Fruit fly (Drosophila melanogaster) whole organism, embryonic: ENCODE measurements around the gene wwk.

Source experiments
- Abd-B ChIP-seq: fragments of 200-800 bp; sonication (Bioruptor generic); optimal IDR thresholded peaks from 2 replicates; lab custom pipeline; 2018; ENCODE audit warnings: missing biosample characterization, mild to moderate bottlenecking, missing genetic modification characterization, moderate library complexity
- Bdp1 ChIP-seq: fragments of 200-800 bp; sonication (Bioruptor generic); optimal IDR thresholded peaks from 3 replicates; lab custom pipeline; 2016; ENCODE audit warnings: missing biosample characterization, missing genetic modification characterization
- BtbVII ChIP-seq: fragments of 200-800 bp; sonication (Bioruptor generic); optimal IDR thresholded peaks from 3 replicates; lab custom pipeline; 2017; ENCODE audit warnings: missing biosample characterization, mild to moderate bottlenecking, missing genetic modification characterization
- CG10565 ChIP-seq: fragments of 200-800 bp; sonication (Bioruptor generic); optimal IDR thresholded peaks from 3 replicates; lab custom pipeline; 2016; ENCODE audit warnings: missing biosample characterization, mild to moderate bottlenecking, missing genetic modification characterization
- CG11695 ChIP-seq: fragments of 200-800 bp; sonication (Bioruptor generic); IDR thresholded peaks from 3 replicates; pipeline ENCODE4 v1.3.6; 2022; ENCODE audit warnings: missing biosample characterization, missing genetic modification characterization
- CG12391 ChIP-seq: fragments of 200-800 bp; sonication (Bioruptor generic); optimal IDR thresholded peaks from 3 replicates; lab custom pipeline; 2018; ENCODE audit warnings: missing biosample characterization, mild to moderate bottlenecking, missing genetic modification characterization, moderate library complexity
- CG14014 ChIP-seq: fragments of 200-800 bp; sonication (Bioruptor generic); IDR thresholded peaks from 2 replicates; pipeline ENCODE4 v1.3.6; 2022; ENCODE audit warnings: missing biosample characterization, missing genetic modification characterization
- CG14710 ChIP-seq: fragments of 200-800 bp; sonication (Bioruptor generic); optimal IDR thresholded peaks from 3 replicates; lab custom pipeline; 2019; ENCODE audit warnings: missing biosample characterization, mild to moderate bottlenecking, missing genetic modification characterization, moderate library complexity
- CG15601 ChIP-seq: fragments of 200-800 bp; sonication (Bioruptor generic); optimal IDR thresholded peaks from 3 replicates; lab custom pipeline; 2019; ENCODE audit warnings: missing biosample characterization, mild to moderate bottlenecking, missing genetic modification characterization, moderate library complexity
- CG15696 ChIP-seq: fragments of 200-800 bp; sonication (Bioruptor generic); optimal IDR thresholded peaks from 2 replicates; lab custom pipeline; 2019; ENCODE audit warnings: missing biosample characterization, mild to moderate bottlenecking, missing genetic modification characterization, moderate library complexity
- CG17912 ChIP-seq: fragments of 200-800 bp; sonication (Bioruptor generic); optimal IDR thresholded peaks from 2 replicates; lab custom pipeline; 2018; ENCODE audit warnings: missing biosample characterization, mild to moderate bottlenecking, missing genetic modification characterization
- CG18619 ChIP-seq: fragments of 200-800 bp; sonication (Bioruptor generic); optimal IDR thresholded peaks from 3 replicates; lab custom pipeline; 2017; ENCODE audit warnings: missing biosample characterization, mild to moderate bottlenecking, missing genetic modification characterization
- CG2199 ChIP-seq: fragments of 200-800 bp; sonication (Bioruptor generic); IDR thresholded peaks from 3 replicates; pipeline ENCODE4 v1.3.6; 2022; ENCODE audit warnings: missing biosample characterization, missing genetic modification characterization
- CG2875 ChIP-seq: fragments of 200-800 bp; sonication (Bioruptor generic); optimal IDR thresholded peaks from 2 replicates; lab custom pipeline; 2017; ENCODE audit warnings: missing biosample characterization, mild to moderate bottlenecking, missing genetic modification characterization, missing genetic modification reagents
- CG31441 ChIP-seq: fragments of 200-800 bp; sonication (Bioruptor generic); IDR thresholded peaks from 2 replicates; pipeline ENCODE4 v1.3.6; 2022; ENCODE audit warnings: missing biosample characterization, missing genetic modification characterization
- CG32767 ChIP-seq: fragments of 200-800 bp; sonication (Bioruptor generic); IDR thresholded peaks from 2 replicates; pipeline ENCODE4 v1.3.6; 2022; ENCODE audit warnings: missing biosample characterization, missing genetic modification characterization
- CG32772 ChIP-seq: fragments of 200-800 bp; sonication (Bioruptor generic); IDR thresholded peaks from 2 replicates; pipeline ENCODE4 v1.3.6; 2022; ENCODE audit warnings: missing biosample characterization, missing genetic modification characterization
- CG3726 ChIP-seq: fragments of 200-800 bp; sonication (Bioruptor generic); IDR thresholded peaks from 3 replicates; pipeline ENCODE4, ENCODE4 v1.3.6; 2022; ENCODE audit warnings: missing biosample characterization, missing genetic modification characterization
- CG3838 ChIP-seq: fragments of 200-800 bp; sonication (Bioruptor generic); optimal IDR thresholded peaks from 3 replicates; lab custom pipeline; 2016; ENCODE audit warnings: missing biosample characterization, missing genetic modification characterization
- CG4820 ChIP-seq: fragments of 200-800 bp; sonication (Bioruptor generic); optimal IDR thresholded peaks from 3 replicates; lab custom pipeline; 2016; ENCODE audit warnings: missing biosample characterization, missing genetic modification characterization
- CG6689 ChIP-seq: fragments of 200-800 bp; sonication (Bioruptor generic); IDR thresholded peaks from 2 replicates; pipeline ENCODE4 v1.3.6; 2022; ENCODE audit warnings: missing biosample characterization, missing genetic modification characterization
- CG8924 ChIP-seq: fragments of 200-800 bp; optimal IDR thresholded peaks from 3 replicates; lab custom pipeline; 2019; ENCODE audit warnings: missing biosample characterization, mild to moderate bottlenecking, missing genetic modification characterization, moderate library complexity
- CG9437 ChIP-seq: fragments of 200-800 bp; sonication (Bioruptor generic); optimal IDR thresholded peaks from 2 replicates; lab custom pipeline; 2018; ENCODE audit warnings: missing biosample characterization, mild to moderate bottlenecking, missing genetic modification characterization
- CG9727 ChIP-seq: fragments of 200-800 bp; sonication (Bioruptor generic); optimal IDR thresholded peaks from 3 replicates; lab custom pipeline; 2017; ENCODE audit warnings: missing biosample characterization, mild to moderate bottlenecking, missing genetic modification characterization
- Doc3 ChIP-seq: fragments of 200-800 bp; sonication (Bioruptor generic); IDR thresholded peaks from 3 replicates; pipeline ENCODE4 v1.3.6; 2022; ENCODE audit warnings: missing biosample characterization, missing genetic modification characterization; ENCODE audit not compliant: partially characterized antibody
- H2.0 ChIP-seq: fragments of 200-800 bp; sonication (Bioruptor generic); IDR thresholded peaks from 2 replicates; pipeline ENCODE4 v1.3.6; 2022; ENCODE audit warnings: missing biosample characterization, missing genetic modification characterization
- Hr51 ChIP-seq, 2 experiments: fragments of 200-800 bp; sonication (Bioruptor generic); optimal IDR thresholded peaks; 2 replicates in 1 of 2; 3 replicates in 1 of 2; lab custom pipeline; 2016 to 2018; ENCODE audit warnings: missing biosample characterization in 2 of 2, missing genetic modification characterization in 2 of 2, mild to moderate bottlenecking in 1 of 2, moderate library complexity in 1 of 2
- Hsf ChIP-seq: fragments of 200-800 bp; sonication (Bioruptor generic); optimal IDR thresholded peaks from 3 replicates; lab custom pipeline; 2016; ENCODE audit warnings: missing biosample characterization, missing genetic modification characterization
- Max ChIP-seq: fragments of 200-800 bp; sonication (Bioruptor generic); optimal IDR thresholded peaks from 2 replicates; lab custom pipeline; 2016; ENCODE audit warnings: missing biosample characterization, mild to moderate bottlenecking, missing genetic modification characterization
- Mrtf ChIP-seq: fragments of 200-800 bp; sonication (Bioruptor generic); IDR thresholded peaks from 3 replicates; pipeline ENCODE4 v1.3.6; 2022; ENCODE audit warnings: missing biosample characterization, missing genetic modification characterization
- Neu2 ChIP-seq: fragments of 200-800 bp; sonication (Bioruptor generic); optimal IDR thresholded peaks from 3 replicates; lab custom pipeline; 2016; ENCODE audit warnings: missing biosample characterization, missing genetic modification characterization, borderline replicate concordance
- Nf-YC ChIP-seq: fragments of 200-800 bp; optimal IDR thresholded peaks from 3 replicates; lab custom pipeline; 2019; ENCODE audit warnings: missing biosample characterization, mild to moderate bottlenecking, missing genetic modification characterization, moderate library complexity
- Sox102F ChIP-seq: fragments of 200-800 bp; sonication (Bioruptor generic); optimal IDR thresholded peaks from 2 replicates; lab custom pipeline; 2018; ENCODE audit warnings: missing biosample characterization, mild to moderate bottlenecking, missing genetic modification characterization, moderate library complexity
- Trl ChIP-seq, 3 experiments: fragments of >200 bp in 2 of 3; fragments of 200-800 bp in 1 of 3; sonication (Bioruptor generic) in 1 of 3; optimal IDR thresholded peaks; 2 replicates in 1 of 3; 3 replicates in 2 of 3; lab custom pipeline; 2016 to 2017; ENCODE audit warnings: missing biosample characterization in 1 of 3, missing genetic modification characterization in 1 of 3
- corto ChIP-seq: fragments of 200-800 bp; sonication (Bioruptor generic); optimal IDR thresholded peaks from 2 replicates; lab custom pipeline; 2016; ENCODE audit warnings: missing biosample characterization, mild to moderate bottlenecking, missing genetic modification characterization, moderate library complexity
- ems ChIP-seq: fragments of 200-800 bp; sonication (Bioruptor generic); optimal IDR thresholded peaks from 3 replicates; lab custom pipeline; 2016; ENCODE audit warnings: missing biosample characterization, missing genetic modification characterization
- ewg ChIP-seq: fragments of 200-800 bp; sonication (Bioruptor generic); optimal IDR thresholded peaks from 3 replicates; lab custom pipeline; 2017; ENCODE audit warnings: mild to moderate bottlenecking, missing biosample characterization, missing genetic modification reagents, missing genetic modification characterization
- fd3F ChIP-seq: fragments of 200-800 bp; sonication (Bioruptor generic); optimal IDR thresholded peaks from 2 replicates; lab custom pipeline; 2018; ENCODE audit warnings: missing biosample characterization, mild to moderate bottlenecking, missing genetic modification characterization, moderate library complexity
- gsb ChIP-seq: fragments of 200-800 bp; sonication (Bioruptor generic); IDR thresholded peaks from 2 replicates; pipeline ENCODE4 v1.3.6; 2022; ENCODE audit warnings: missing biosample characterization, missing genetic modification characterization
- maf-S ChIP-seq: fragments of 200-800 bp; sonication (Bioruptor generic); optimal IDR thresholded peaks from 2 replicates; lab custom pipeline; 2016; ENCODE audit warnings: missing biosample characterization, missing genetic modification characterization
- otp ChIP-seq: fragments of 200-800 bp; sonication (Bioruptor generic); IDR thresholded peaks from 3 replicates; pipeline ENCODE4, ENCODE4 v1.3.6; 2022; ENCODE audit warnings: missing biosample characterization, missing genetic modification characterization
- pzg ChIP-seq: fragments of 200-800 bp; sonication (Bioruptor generic); optimal IDR thresholded peaks from 3 replicates; lab custom pipeline; 2018; ENCODE audit warnings: missing biosample characterization, mild to moderate bottlenecking, missing genetic modification characterization, moderate library complexity
- sc ChIP-seq, 3 experiments: fragments of >200 bp in 2 of 3; fragments of 200-800 bp in 1 of 3; sonication (Bioruptor generic) in 1 of 3; optimal IDR thresholded peaks; 2 replicates in 2 of 3; 3 replicates in 1 of 3; lab custom pipeline; 2017; ENCODE audit warnings: mild to moderate bottlenecking in 1 of 3, missing biosample characterization in 1 of 3, missing genetic modification characterization in 1 of 3, missing genetic modification reagents in 1 of 3
- schlank ChIP-seq: fragments of 200-800 bp; sonication (Bioruptor generic); optimal IDR thresholded peaks from 2 replicates; lab custom pipeline; 2018; ENCODE audit warnings: missing biosample characterization, mild to moderate bottlenecking, missing genetic modification characterization
- sens ChIP-seq: fragments of 200-800 bp; sonication (Bioruptor generic); peaks from one replicate; lab custom pipeline; 2016; ENCODE audit warnings: missing biosample characterization, missing genetic modification characterization
- tio ChIP-seq: fragments of 200-800 bp; sonication (Bioruptor generic); optimal IDR thresholded peaks from 2 replicates; lab custom pipeline; 2017; ENCODE audit warnings: missing biosample characterization, missing genetic modification characterization, inconsistent platforms
- zen ChIP-seq: fragments of 200-800 bp; sonication (Bioruptor generic); optimal IDR thresholded peaks from 3 replicates; lab custom pipeline; 2018; ENCODE audit warnings: missing biosample characterization, mild to moderate bottlenecking, missing genetic modification characterization, moderate library complexity

wwk gene

DNA sequence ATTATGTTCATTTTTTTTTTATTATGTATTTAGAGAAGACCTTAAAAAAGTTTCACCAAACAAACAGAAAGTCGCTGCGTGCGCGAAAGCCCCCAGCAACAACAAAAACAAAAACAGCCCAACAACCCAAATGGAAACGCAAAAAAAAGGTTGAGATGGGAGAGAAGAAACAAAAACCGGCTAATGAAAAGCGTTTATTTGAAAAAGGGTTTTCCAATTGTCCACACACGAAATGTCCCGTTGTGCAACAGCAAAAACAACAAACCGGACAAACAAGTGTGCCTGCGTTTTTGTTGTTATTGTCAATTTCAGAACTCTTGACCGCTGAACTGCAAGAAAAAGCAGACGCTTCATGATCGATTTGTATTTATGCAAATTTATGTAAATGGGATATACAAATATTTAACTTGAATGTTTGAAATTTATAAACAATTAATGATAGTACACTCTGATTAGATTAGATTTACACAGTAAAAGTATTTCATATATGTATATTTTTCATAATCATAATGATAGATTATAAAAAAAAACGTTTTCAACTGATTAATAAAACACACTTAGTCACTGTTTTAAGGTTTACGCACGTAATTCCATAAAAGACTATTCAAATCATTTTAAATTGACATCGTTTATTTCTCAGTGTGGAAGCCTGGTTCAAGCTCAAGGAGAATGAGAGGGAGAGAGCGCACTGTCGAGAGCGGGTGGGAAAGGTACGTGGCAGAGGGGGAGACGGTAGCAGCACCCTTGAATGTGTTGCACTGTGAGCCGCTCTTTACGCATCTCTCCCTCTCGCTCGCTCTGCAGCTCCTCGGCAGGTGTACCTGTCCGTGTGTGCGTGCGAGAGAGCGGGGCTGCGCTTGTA lies 18.0 kb upstream of the wwk start (continued):
- TF ChIP-seq Mrtf (GFP tag; lab: Robert Waterston, UW): peak; percentile 68; the same call in 2 of the 3 replicates
- peak; percentile 41 for TF ChIP-seq ems (GFP tag; lab: Kevin White, UChicago)
- TF ChIP-seq Hsf (GFP tag; lab: Kevin White, UChicago): peak; percentile 46
- peak; percentile 83 for TF ChIP-seq tio (GFP tag; lab: Kevin White, UChicago)
- TF ChIP-seq fd3F (GFP tag; lab: Kevin White, UChicago): peak; percentile 31
- TF ChIP-seq Hr51 (GFP tag; optimal IDR thresholded peaks at IDR 0.05; lab: Kevin White, UChicago): peak; percentile 46 to 84
- TF ChIP-seq Neu2 (GFP tag; lab: Kevin White, UChicago): no peak
- no peak for TF ChIP-seq CG32767
- peak; percentile 52 for TF ChIP-seq ewg (GFP tag; lab: Kevin White, UChicago)
- TF ChIP-seq otp (GFP tag; lab: Robert Waterston, UW): peak; percentile 67; the same call in 1 of the 3 replicates
- peak; percentile 73; the same call in 1 of the 3 replicates for TF ChIP-seq CG3726 (GFP tag; lab: Robert Waterston, UW)
- TF ChIP-seq maf-S (GFP tag; lab: Kevin White, UChicago): no peak
- peak; percentile 81 for TF ChIP-seq zen (tag; lab: Kevin White, UChicago)
- TF ChIP-seq sc (optimal IDR thresholded peaks at IDR 0.05; lab: Kevin White, UChicago): no peak
- TF ChIP-seq sc (GFP tag; optimal IDR thresholded peaks at IDR 0.05; lab: Kevin White, UChicago): peak; percentile 62
- peak; percentile 65 for TF ChIP-seq BtbVII
- TF ChIP-seq sens (GFP tag; lab: Kevin White, UChicago): peak; percentile 94
- no peak for TF ChIP-seq Bdp1 (GFP tag; lab: Kevin White, UChicago)
- TF ChIP-seq CG15601 (tag; lab: Kevin White, UChicago): peak; percentile 73
- TF ChIP-seq Trl (optimal IDR thresholded peaks at IDR 0.05; lab: Kevin White, UChicago): peak; percentile 66 to 94
- peak; percentile 20 for TF ChIP-seq Trl (GFP tag; optimal IDR thresholded peaks at IDR 0.05; lab: Kevin White, UChicago)
- TF ChIP-seq CG2199 (GFP tag; lab: Robert Waterston, UW): 0 out of 3 replicates have a peak, but pooled peaks have one; percentile 74
- no peak for TF ChIP-seq CG10565 (GFP tag; lab: Kevin White, UChicago)
- TF ChIP-seq CG14710 (tag; lab: Kevin White, UChicago): peak; percentile 91
- peak; percentile 74 for TF ChIP-seq CG4820 (GFP tag; lab: Kevin White, UChicago)
- TF ChIP-seq Abd-B (GFP tag; lab: Kevin White, UChicago): peak; percentile 31
- TF ChIP-seq Max (GFP tag; lab: Kevin White, UChicago): peak; percentile 64
- peak; percentile 79 for TF ChIP-seq CG15696 (tag; lab: Kevin White, UChicago)
- TF ChIP-seq CG8924 (tag; lab: Kevin White, UChicago): peak; percentile 65
- no peak for TF ChIP-seq Doc3 (GFP tag; lab: Robert Waterston, UW)
- TF ChIP-seq CG31441: peak; percentile 89
- peak; percentile 51 for TF ChIP-seq CG18619 (GFP tag; lab: Kevin White, UChicago)
- TF ChIP-seq gsb: no peak
- peak; percentile 54; the same call in 1 of the 2 replicates for TF ChIP-seq CG14014 (GFP tag; lab: Robert Waterston, UW)
- TF ChIP-seq CG17912 (GFP tag; lab: Kevin White, UChicago): no peak
- TF ChIP-seq CG11695 (GFP tag; lab: Robert Waterston, UW): peak; percentile 84
- TF ChIP-seq CG9727 (GFP tag; lab: Kevin White, UChicago): peak; percentile 95
- TF ChIP-seq Nf-YC (tag; lab: Kevin White, UChicago): no peak
- TF ChIP-seq CG2875 (GFP tag; lab: Kevin White, UChicago): peak; percentile 71
- TF ChIP-seq Sox102F (GFP tag; lab: Kevin White, UChicago): peak; percentile 80
- peak; percentile 59; the same call in 1 of the 2 replicates for TF ChIP-seq H2.0 (GFP tag; lab: Robert Waterston, UW)
- TF ChIP-seq CG6689 (GFP tag; lab: Robert Waterston, UW): peak; percentile 87
- peak; percentile 86 for TF ChIP-seq CG12391 (tag; lab: Kevin White, UChicago)
- TF ChIP-seq CG9437 (GFP tag; lab: Kevin White, UChicago): peak; percentile 78
- no peak for TF ChIP-seq schlank (tag; lab: Kevin White, UChicago)
- TF ChIP-seq pzg (GFP tag; lab: Kevin White, UChicago): no peak
- TF ChIP-seq CG3838 (GFP tag; lab: Kevin White, UChicago): no peak
- TF ChIP-seq corto (GFP tag; lab: Kevin White, UChicago): peak; percentile 67
- TF ChIP-seq CG32772 (GFP tag; lab: Robert Waterston, UW): peak; percentile 63
